Worm (Caenorhabditis elegans): ENCODE measurements around the gene mnk-1.

Gene mnk-1

DNA sequence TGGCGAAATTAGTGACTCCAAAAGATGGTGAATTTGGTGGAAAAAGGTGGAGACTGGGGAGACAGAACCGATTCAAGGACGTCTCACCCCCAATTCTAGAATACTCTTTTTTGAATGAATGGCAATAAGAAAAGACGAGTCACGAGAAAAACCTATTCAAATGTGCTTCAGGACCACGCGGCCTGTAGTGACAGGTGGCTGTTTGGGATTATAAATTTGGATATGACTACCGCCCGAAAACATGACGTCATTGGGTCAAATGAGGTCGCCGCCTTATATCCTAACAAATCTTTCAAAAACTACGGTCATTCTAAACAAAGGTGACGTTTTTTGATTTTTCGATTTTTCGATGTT, 821 bp downstream of the mnk-1 start:
- TF ChIP-seq W03F9.2 (tag; optimal IDR thresholded peaks at IDR 0.05), result no peak
- no peak for TF ChIP-seq him-1 (tag; optimal IDR thresholded peaks at IDR 0.05)
- TF ChIP-seq dao-5 (tag; optimal IDR thresholded peaks at IDR 0.05), result no peak

DNA sequence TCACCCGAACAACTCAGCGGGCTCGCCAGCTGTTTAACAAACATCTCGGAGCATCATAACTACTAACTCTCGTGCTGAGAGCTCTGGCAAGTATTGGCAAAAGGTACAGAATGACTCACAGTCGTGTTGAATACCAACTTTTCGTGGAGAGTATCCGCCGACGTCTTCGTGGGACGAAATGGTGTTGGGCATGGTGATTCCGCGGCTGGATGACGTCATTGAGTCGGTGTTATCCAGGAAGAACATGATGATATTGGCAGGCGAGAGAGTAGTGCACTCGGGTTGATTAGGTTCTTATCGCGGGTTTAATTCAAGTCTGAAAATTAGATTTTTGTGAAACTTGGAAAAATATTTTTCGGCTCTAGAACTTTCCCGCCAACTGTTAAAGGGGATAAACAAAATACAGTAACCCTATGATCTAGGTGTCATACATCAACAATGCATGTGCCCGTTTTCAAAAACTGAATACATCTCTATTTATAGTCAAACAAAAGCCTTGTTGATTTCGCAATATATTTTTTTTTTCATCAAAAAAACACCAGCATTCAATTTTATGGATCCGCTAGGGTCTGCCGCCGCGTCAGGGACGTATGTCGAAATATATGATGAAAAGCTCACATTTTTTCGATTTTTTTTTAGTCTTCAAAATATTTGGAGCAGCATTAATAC, 1.3 kb downstream of the mnk-1 start:
- TF ChIP-seq W03F9.2 (tag; optimal IDR thresholded peaks at IDR 0.05), result no peak
- TF ChIP-seq him-1 (tag; optimal IDR thresholded peaks at IDR 0.05), result no peak
- no peak for TF ChIP-seq dao-5 (tag; optimal IDR thresholded peaks at IDR 0.05)

DNA sequence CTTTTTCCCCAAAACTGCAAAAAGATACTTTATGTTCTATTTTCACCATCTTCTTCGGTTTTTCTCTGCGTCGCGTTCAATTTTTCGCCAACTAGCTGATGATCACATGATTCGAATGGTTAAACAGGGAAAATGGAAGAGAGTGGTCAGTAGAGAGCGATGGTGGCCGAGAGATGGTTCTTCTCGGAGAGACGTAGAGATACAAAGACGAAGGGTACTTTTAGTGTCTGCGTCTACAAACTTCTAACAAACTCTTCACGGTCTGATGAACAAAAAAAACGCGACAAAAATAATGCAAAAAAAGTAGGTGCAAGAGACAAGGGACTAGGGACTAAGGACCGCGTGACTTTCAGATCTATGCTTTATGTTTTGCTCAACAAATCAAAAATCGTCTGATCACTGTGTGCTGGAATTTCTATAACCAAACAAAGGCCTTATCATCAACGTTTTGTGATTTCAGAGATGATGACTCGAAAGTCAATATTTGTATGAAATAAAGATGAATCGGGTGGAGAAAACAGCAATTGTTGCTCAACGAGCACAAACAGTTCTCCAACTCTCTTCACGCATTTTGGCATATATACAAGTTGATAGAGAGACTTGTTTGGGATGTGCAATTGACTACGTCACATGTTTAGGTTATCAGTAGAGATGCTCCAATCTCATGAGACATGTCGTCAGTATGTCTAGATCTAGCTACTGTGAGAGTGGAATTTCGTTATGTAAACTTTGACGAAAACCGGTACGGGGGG, 2.7 kb downstream of the mnk-1 start:
- peak; percentile 84 for TF ChIP-seq him-1 (tag; optimal IDR thresholded peaks at IDR 0.05)
- peak; percentile 81 for TF ChIP-seq W03F9.2 (tag; optimal IDR thresholded peaks at IDR 0.05)
- TF ChIP-seq dao-5 (tag; optimal IDR thresholded peaks at IDR 0.05), result no peak

DNA sequence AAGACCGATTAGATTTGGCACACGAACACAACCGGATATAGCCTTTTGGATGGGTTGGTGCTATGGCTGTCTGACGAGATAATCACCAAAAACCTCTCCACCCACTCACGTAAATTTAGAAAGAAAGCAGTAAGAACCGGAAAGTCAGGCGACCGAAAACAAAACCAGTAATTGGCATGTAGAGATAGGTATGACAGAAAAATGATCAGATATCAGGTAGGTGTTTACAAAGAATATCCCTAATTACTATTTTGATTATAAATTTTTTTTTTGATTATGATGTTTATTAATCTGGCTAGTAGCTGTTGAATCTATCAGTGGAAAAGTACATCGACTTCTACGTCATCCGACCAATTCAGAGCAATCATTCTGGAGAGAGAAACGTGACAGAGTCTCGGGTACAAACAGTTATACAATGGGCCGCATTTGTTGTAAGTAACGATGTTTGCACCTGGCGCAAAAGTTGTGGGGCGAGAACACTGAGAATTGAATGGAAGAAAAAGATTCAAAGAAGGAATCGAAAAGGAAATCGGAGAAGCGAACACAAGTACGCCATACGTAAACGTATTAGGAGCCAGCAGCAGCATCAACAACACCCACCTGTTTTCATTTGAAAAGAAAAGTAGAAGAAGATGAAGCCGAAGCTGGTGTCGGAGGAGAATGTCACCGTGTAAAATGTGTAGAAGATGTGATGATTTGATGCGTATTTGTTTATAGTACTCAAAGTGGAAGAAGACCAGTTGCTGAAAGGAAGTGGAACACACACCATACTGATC, 3.8 kb downstream of the mnk-1 start:
- TF ChIP-seq W03F9.2 (tag; optimal IDR thresholded peaks at IDR 0.05) (no peak), him-1 (tag; optimal IDR thresholded peaks at IDR 0.05) (no peak), dao-5 (tag; optimal IDR thresholded peaks at IDR 0.05) (no peak)

DNA sequence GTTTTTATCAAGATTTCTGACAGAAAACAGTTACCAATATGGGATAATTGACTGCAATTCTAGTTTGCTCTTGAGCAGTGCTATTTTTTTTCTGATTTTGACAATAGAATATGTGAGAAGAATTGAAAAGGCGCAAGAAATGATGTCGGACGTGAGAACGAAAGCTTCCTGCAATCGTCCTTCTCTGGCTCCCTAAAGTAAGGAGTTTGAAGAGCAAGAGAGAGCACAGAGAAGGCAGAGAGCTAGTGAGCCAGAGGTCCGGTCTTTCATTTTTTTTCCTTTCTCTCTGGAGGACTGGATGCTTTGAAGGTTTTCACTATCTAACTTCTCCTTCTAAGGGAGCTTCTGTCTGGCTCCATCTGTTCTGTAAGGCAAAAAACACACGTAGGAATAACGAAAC, 4.7 kb downstream of the mnk-1 start:
- TF ChIP-seq dao-5 (tag; optimal IDR thresholded peaks at IDR 0.05) (no peak), him-1 (tag; optimal IDR thresholded peaks at IDR 0.05) (no peak), W03F9.2 (tag; optimal IDR thresholded peaks at IDR 0.05) (no peak)

DNA sequence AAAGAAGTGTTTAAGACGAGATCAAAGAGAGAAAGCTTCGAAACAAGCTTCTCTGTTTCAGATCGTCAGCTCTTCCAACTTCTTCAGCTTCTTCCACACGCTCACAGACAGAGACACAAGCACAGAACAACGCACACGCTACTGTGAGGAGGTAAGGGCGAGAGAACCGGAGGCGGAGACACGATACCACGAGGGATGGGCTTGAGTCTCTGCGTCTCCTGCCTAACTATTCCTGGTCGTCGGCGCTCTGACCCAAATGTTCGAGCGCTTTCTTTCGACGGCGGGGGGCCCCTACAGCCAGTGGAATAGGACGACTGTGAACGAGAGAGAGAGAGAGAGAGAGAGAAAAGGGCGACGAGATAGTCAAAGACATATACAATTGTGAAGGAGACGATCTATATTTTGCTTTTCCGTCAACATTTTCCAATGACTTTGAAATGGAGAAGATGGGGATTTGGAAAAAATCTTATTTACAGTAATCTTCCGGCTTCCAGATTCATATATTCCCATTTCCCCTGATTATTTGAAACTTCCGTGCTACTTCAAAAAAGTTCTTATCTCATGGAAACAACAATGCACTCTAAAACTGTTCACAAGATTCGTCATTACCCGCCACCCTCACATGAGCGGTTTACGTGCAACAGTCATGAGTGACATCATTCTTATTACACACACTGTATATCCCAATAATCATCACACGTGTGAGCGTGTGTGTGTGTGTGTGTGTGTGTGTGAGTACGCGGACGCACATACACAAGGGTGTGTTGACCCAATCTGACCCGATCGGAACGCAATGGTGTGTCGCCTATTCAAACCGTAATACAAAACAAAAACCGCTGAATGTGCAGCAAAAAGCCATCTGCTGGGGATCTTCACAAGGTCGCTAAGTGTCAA, 5.8 kb downstream of the mnk-1 start:
- peak; percentile 80 for TF ChIP-seq him-1 (tag; optimal IDR thresholded peaks at IDR 0.05)
- TF ChIP-seq W03F9.2 (tag; optimal IDR thresholded peaks at IDR 0.05), result peak; percentile 58
- TF ChIP-seq dao-5 (tag; optimal IDR thresholded peaks at IDR 0.05), result no peak

DNA sequence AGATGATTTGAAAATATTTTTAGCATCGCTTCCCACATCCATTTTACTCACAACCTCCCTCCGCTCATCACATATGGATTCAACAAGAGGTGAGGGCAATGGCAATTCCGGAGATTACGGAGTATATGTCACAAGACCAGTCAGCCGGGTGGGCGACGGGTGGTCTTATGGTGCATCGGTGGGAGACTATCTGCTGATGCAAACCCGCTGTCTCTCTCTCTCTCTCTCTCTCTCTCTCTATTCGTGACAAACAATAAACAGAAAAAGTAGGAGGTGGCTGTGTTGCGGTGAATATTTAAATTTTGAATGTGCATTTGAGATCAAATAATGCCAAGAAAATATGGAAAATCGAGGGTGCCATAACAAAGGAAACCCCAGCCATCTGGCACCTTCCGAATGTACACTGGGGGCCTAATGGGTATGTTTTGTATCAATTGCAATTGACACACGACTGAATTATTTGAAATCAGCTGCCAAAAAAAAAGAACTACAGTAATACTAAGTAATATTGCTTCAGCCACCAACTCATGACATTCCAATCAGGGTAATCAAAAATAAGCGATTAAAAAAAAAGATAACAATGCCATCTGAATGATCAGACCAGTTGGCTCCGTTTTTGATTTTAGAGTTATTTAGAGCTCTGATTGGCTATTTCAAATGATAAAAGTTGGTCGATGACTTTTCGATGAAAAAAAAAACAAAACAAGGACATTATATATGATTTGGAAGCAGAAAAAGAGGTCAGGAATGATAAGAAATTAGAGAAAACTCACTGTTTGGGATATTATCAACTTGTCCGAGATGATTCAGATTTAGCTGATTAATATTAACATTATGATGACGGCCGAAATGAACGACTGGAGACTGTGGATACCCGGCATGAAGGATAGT, 6.8 kb downstream of the mnk-1 start:
- TF ChIP-seq W03F9.2 (tag; optimal IDR thresholded peaks at IDR 0.05) (no peak), him-1 (tag; optimal IDR thresholded peaks at IDR 0.05) (no peak), dao-5 (tag; optimal IDR thresholded peaks at IDR 0.05) (no peak)

DNA sequence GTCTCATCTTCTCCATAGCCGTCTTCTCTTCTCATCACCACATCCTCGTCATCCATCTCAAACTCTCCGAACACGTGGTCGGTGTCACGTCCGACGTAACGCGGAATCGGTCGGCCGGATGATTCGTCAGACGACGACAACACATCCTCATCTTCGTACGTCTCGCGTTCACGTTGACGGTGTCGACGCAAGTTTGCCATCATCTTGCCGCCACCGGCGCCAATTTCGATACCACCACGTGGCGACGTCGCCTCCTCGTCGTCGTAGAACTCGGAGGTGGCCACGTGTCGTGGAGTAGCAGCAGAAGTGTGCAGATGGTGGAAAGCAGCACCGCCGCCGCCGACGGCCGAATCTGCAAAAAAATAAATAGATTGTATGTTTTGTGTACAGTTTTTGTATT, 7.5 kb downstream of the mnk-1 start:
- TF ChIP-seq him-1 (tag; optimal IDR thresholded peaks at IDR 0.05) (no peak), W03F9.2 (tag; optimal IDR thresholded peaks at IDR 0.05) (no peak), dao-5 (tag; optimal IDR thresholded peaks at IDR 0.05) (no peak)

DNA sequence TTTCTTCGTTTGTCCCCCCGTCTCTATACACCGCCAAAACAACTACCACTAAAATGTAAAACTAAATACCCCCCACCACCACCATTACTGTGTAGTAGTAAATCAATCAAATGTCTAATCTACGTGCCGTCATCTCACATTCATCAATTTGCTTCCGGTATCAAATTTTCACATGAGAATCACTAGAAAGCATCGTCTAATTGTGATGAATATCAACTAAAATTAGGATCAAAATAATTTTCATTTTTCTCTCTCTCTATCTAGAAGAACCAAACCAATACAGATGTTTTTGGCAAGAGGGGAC, 8.1 kb downstream of the mnk-1 start:
- no peak for TF ChIP-seq dao-5 (tag; optimal IDR thresholded peaks at IDR 0.05)
- no peak for TF ChIP-seq W03F9.2 (tag; optimal IDR thresholded peaks at IDR 0.05)
- TF ChIP-seq him-1 (tag; optimal IDR thresholded peaks at IDR 0.05), result no peak

DNA sequence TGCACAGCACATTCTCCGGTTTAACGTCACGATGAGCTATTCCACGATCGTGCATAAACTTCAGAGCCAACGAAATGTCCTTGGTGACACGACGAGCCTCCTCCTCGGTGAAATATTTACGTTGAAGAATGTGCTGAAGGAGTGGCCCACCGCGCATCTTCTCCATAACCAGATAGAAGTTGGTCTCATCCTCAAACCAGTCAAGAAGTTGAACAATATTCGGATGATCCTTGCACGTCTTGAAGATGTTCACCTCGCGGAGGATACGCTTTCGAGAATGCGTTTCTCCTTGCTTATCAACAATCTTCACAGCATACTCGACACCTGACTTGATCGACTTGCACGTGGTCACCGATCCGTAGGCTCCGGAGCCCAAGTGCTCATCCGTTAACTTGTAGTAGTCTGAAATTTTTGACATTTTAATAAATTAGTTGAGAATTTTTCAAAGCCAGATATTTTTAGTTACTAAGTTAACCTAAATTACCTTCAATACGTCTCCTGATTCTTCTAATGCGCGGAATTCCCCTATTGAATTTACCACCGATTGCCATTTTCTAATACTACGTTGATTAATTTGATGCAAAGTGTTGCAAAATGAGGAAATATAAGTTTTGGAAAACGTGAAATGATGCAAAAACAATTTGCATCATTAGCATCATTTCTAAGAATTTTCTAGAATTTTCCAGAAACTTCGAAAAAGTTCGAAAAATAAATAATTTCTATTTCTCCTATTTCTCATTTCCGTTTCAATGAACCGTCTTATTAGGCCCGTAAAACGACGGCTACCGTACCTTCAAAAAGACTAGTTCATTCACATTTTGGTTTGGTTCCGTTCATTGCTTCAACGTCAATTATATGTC, 8.7 kb downstream of the mnk-1 start:
- TF ChIP-seq him-1 (tag; optimal IDR thresholded peaks at IDR 0.05) (no peak), W03F9.2 (tag; optimal IDR thresholded peaks at IDR 0.05) (no peak), dao-5 (tag; optimal IDR thresholded peaks at IDR 0.05) (no peak)

DNA sequence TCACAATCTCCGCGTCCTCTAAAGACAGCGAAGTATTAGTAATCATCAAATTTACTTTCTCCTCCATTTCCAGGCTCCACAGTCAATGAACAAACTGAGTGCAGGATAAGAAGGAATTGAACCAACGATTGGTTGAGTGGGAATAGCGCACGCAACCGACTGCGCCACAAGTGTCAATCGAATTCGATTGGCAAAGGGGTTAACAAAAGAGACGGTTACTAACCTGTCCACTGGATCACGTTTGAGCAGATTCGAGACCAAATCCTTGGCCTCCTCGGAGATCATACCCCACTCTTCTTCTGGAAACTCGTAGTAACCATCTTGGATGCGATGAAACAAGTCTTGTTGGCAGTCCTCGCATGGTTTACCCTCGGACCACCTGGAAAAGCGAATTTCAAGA, 9.6 kb downstream of the mnk-1 start:
- TF ChIP-seq dao-5 (tag; optimal IDR thresholded peaks at IDR 0.05), result no peak

Measured in whole organism, L4/young adult.